Fruit fly (Drosophila melanogaster) whole organism, embryonic: Measurements from ENCODE around the gene Gart.

Experiments
- Bteb2 ChIP-seq: fragments of 200-800 bp; sonication (Bioruptor generic); optimal IDR thresholded peaks from 2 replicates; lab custom pipeline; 2016; ENCODE audit warnings: missing biosample characterization, missing genetic modification characterization
- CG11695 ChIP-seq: fragments of 200-800 bp; sonication (Bioruptor generic); IDR thresholded peaks from 3 replicates; pipeline ENCODE4 v1.3.6; 2022; ENCODE audit warnings: missing biosample characterization, missing genetic modification characterization
- CG12071 ChIP-seq: fragments of 200-800 bp; sonication (Bioruptor generic); optimal IDR thresholded peaks from 3 replicates; lab custom pipeline; 2018; ENCODE audit warnings: missing biosample characterization, mild to moderate bottlenecking, missing genetic modification characterization
- CG1233 ChIP-seq: fragments of 200-800 bp; sonication (Bioruptor generic); optimal IDR thresholded peaks from 4 replicates; lab custom pipeline; 2018; ENCODE audit warnings: missing biosample characterization, mild to moderate bottlenecking, missing genetic modification characterization
- CG12769 ChIP-seq: fragments of 200-800 bp; sonication (Bioruptor generic); optimal IDR thresholded peaks from 2 replicates; lab custom pipeline; 2019; ENCODE audit warnings: missing biosample characterization, mild to moderate bottlenecking, missing genetic modification characterization, moderate library complexity
- CG13123 ChIP-seq: fragments of 200-800 bp; sonication (Bioruptor generic); optimal IDR thresholded peaks from 2 replicates; lab custom pipeline; 2016; ENCODE audit warnings: missing biosample characterization, missing genetic modification characterization
- CG13624 ChIP-seq: fragments of 200-800 bp; sonication (Bioruptor generic); optimal IDR thresholded peaks from 2 replicates; lab custom pipeline; 2016; ENCODE audit warnings: missing biosample characterization, missing genetic modification characterization
- CG16815 ChIP-seq: fragments of 200-800 bp; sonication (Bioruptor generic); optimal IDR thresholded peaks from 3 replicates; lab custom pipeline; 2017; ENCODE audit warnings: missing biosample characterization, mild to moderate bottlenecking, missing genetic modification characterization
- CG17359 ChIP-seq: fragments of 200-800 bp; sonication (Bioruptor generic); optimal IDR thresholded peaks from 3 replicates; lab custom pipeline; 2018; ENCODE audit warnings: missing biosample characterization, mild to moderate bottlenecking, missing genetic modification characterization, moderate library complexity
- CG17385 ChIP-seq: fragments of 200-800 bp; sonication (Bioruptor generic); optimal IDR thresholded peaks from 3 replicates; lab custom pipeline; 2018; ENCODE audit warnings: missing biosample characterization, mild to moderate bottlenecking, missing genetic modification characterization
- CG17568 ChIP-seq: fragments of 200-800 bp; sonication (Bioruptor generic); optimal IDR thresholded peaks from 2 replicates; lab custom pipeline; 2018; ENCODE audit warnings: missing biosample characterization, mild to moderate bottlenecking, missing genetic modification characterization, moderate library complexity
- CG17612 ChIP-seq: fragments of 200-800 bp; sonication (Bioruptor generic); IDR thresholded peaks from 2 replicates; pipeline ENCODE4 v1.3.6; 2022; ENCODE audit warnings: missing biosample characterization, missing genetic modification characterization
- CG30020 ChIP-seq: fragments of 200-800 bp; optimal IDR thresholded peaks from 2 replicates; lab custom pipeline; 2019; ENCODE audit warnings: missing biosample characterization, mild to moderate bottlenecking, missing genetic modification characterization, moderate library complexity
- CG3407 ChIP-seq: fragments of 200-800 bp; sonication (Bioruptor generic); optimal IDR thresholded peaks from 2 replicates; lab custom pipeline; 2018; ENCODE audit warnings: missing biosample characterization, mild to moderate bottlenecking, missing genetic modification characterization
- CG34422 ChIP-seq: fragments of 200-800 bp; sonication (Bioruptor generic); IDR thresholded peaks from 3 replicates; pipeline ENCODE4 v1.3.6; 2022; ENCODE audit warnings: missing biosample characterization, missing genetic modification characterization
- CG3838 ChIP-seq: fragments of 200-800 bp; sonication (Bioruptor generic); optimal IDR thresholded peaks from 3 replicates; lab custom pipeline; 2016; ENCODE audit warnings: missing biosample characterization, missing genetic modification characterization
- CG5180 ChIP-seq: fragments of 200-800 bp; sonication (Bioruptor generic); optimal IDR thresholded peaks from 3 replicates; lab custom pipeline; 2017; ENCODE audit warnings: missing biosample characterization, missing genetic modification characterization, mild to moderate bottlenecking, moderate library complexity, missing genetic modification reagents
- CG5245 ChIP-seq: fragments of 200-800 bp; sonication (Bioruptor generic); optimal IDR thresholded peaks from 3 replicates; lab custom pipeline; 2016; ENCODE audit warnings: missing biosample characterization, missing genetic modification characterization
- CG6854 ChIP-seq: fragments of 200-800 bp; sonication (Bioruptor generic); optimal IDR thresholded peaks from 3 replicates; lab custom pipeline; 2017; ENCODE audit warnings: missing biosample characterization, mild to moderate bottlenecking, missing genetic modification characterization
- CG7556 ChIP-seq: fragments of 200-800 bp; sonication (Bioruptor generic); optimal IDR thresholded peaks from 2 replicates; lab custom pipeline; 2017; ENCODE audit warnings: missing biosample characterization, mild to moderate bottlenecking, missing genetic modification characterization
- CG9876 ChIP-seq: fragments of 200-800 bp; sonication (Bioruptor generic); optimal IDR thresholded peaks from 2 replicates; lab custom pipeline; 2016; ENCODE audit warnings: missing biosample characterization, missing genetic modification characterization
- D19B ChIP-seq: fragments of 200-800 bp; sonication (Bioruptor generic); optimal IDR thresholded peaks from 2 replicates; lab custom pipeline; 2017; ENCODE audit warnings: missing biosample characterization, mild to moderate bottlenecking, missing genetic modification characterization
- Dip2 ChIP-seq: fragments of 200-800 bp; sonication (Bioruptor generic); IDR thresholded peaks from 2 replicates; pipeline ENCODE4 v1.3.6; 2022; ENCODE audit warnings: missing biosample characterization, missing genetic modification characterization
- Eip74EF ChIP-seq, 2 experiments: fragments of 200-800 bp in 1 of 2; fragments of >200 bp in 1 of 2; sonication (Bioruptor generic) in 1 of 2; optimal IDR thresholded peaks; 2 replicates each; lab custom pipeline; 2017 to 2019; ENCODE audit warnings: missing biosample characterization in 2 of 2, missing genetic modification characterization in 2 of 2, mild to moderate bottlenecking in 1 of 2, moderate library complexity in 1 of 2
- HLH54F ChIP-seq: fragments of 200-800 bp; sonication (Bioruptor generic); optimal IDR thresholded peaks from 3 replicates; lab custom pipeline; 2016; ENCODE audit warnings: missing biosample characterization, missing genetic modification characterization
- Hmx ChIP-seq: fragments of 200-800 bp; sonication (Bioruptor generic); optimal IDR thresholded peaks from 2 replicates; lab custom pipeline; 2016; ENCODE audit warnings: missing biosample characterization, missing genetic modification characterization
- Hr78 ChIP-seq, 2 experiments: fragments of 200-800 bp in 1 of 2; fragments of >200 bp in 1 of 2; sonication (Bioruptor generic) in 1 of 2; optimal IDR thresholded peaks; 2 replicates each; lab custom pipeline; 2017 to 2019; ENCODE audit warnings: missing biosample characterization in 2 of 2, missing genetic modification characterization in 2 of 2, mild to moderate bottlenecking in 1 of 2, moderate library complexity in 1 of 2
- Mrtf ChIP-seq: fragments of 200-800 bp; sonication (Bioruptor generic); IDR thresholded peaks from 3 replicates; pipeline ENCODE4 v1.3.6; 2022; ENCODE audit warnings: missing biosample characterization, missing genetic modification characterization
- Myb ChIP-seq: fragments of 200-800 bp; sonication (Bioruptor generic); optimal IDR thresholded peaks from 2 replicates; lab custom pipeline; 2016; ENCODE audit warnings: missing biosample characterization, missing genetic modification characterization
- Pdp1 ChIP-seq, 2 experiments: fragments of 200-800 bp; sonication (Bioruptor generic); optimal IDR thresholded peaks; 3 replicates each; lab custom pipeline; 2016; ENCODE audit warnings: missing biosample characterization in 2 of 2, missing genetic modification characterization in 2 of 2, mild to moderate bottlenecking in 1 of 2, moderate library complexity in 1 of 2
- Ravus ChIP-seq: fragments of 200-800 bp; sonication (Bioruptor generic); IDR thresholded peaks from 2 replicates; pipeline ENCODE4 v1.3.6; 2022; ENCODE audit warnings: missing biosample characterization, missing genetic modification characterization
- Xbp1 ChIP-seq: fragments of 200-800 bp; sonication (Bioruptor generic); optimal IDR thresholded peaks from 3 replicates; lab custom pipeline; 2016; ENCODE audit warnings: missing biosample characterization, mild to moderate bottlenecking, missing genetic modification characterization
- crc ChIP-seq: fragments of 200-800 bp; sonication (Bioruptor generic); optimal IDR thresholded peaks from 2 replicates; lab custom pipeline; 2016; ENCODE audit warnings: missing biosample characterization, missing genetic modification characterization
- fd3F ChIP-seq: fragments of 200-800 bp; sonication (Bioruptor generic); optimal IDR thresholded peaks from 2 replicates; lab custom pipeline; 2018; ENCODE audit warnings: missing biosample characterization, mild to moderate bottlenecking, missing genetic modification characterization, moderate library complexity
- gem ChIP-seq: fragments of 200-800 bp; sonication (Bioruptor generic); optimal IDR thresholded peaks from 2 replicates; lab custom pipeline; 2019; ENCODE audit warnings: missing biosample characterization, mild to moderate bottlenecking, missing genetic modification characterization, moderate library complexity
- gsb-n ChIP-seq: fragments of 200-800 bp; sonication (Bioruptor generic); optimal IDR thresholded peaks from 3 replicates; lab custom pipeline; 2018; ENCODE audit warnings: missing biosample characterization, mild to moderate bottlenecking, missing genetic modification characterization
- inv ChIP-seq: fragments of 200-800 bp; sonication (Bioruptor generic); IDR thresholded peaks from 2 replicates; pipeline ENCODE4 v1.3.6; 2022; ENCODE audit warnings: missing biosample characterization, missing genetic modification characterization; ENCODE audit not compliant: partially characterized antibody
- jumu ChIP-seq: fragments of 200-800 bp; sonication (Bioruptor generic); optimal IDR thresholded peaks from 3 replicates; lab custom pipeline; 2016; ENCODE audit warnings: missing biosample characterization, missing genetic modification characterization
- kay ChIP-seq: fragments of 200-800 bp; sonication (Bioruptor generic); optimal IDR thresholded peaks from 2 replicates; lab custom pipeline; 2016; ENCODE audit warnings: missing biosample characterization, missing genetic modification characterization
- lola ChIP-seq, 3 experiments: fragments of >200 bp in 2 of 3; fragments of 200-800 bp in 1 of 3; sonication (Bioruptor generic) in 1 of 3; optimal IDR thresholded peaks; 2 replicates each; lab custom pipeline; 2017 to 2019; ENCODE audit warnings: missing biosample characterization in 3 of 3, missing genetic modification characterization in 3 of 3, mild to moderate bottlenecking in 1 of 3, moderate library complexity in 1 of 3
- lov ChIP-seq, 2 experiments: fragments of 200-800 bp in 1 of 2; fragments of >200 bp in 1 of 2; sonication (Bioruptor generic) in 1 of 2; IDR thresholded peaks in 1 of 2; optimal IDR thresholded peaks in 1 of 2; 2 replicates in 1 of 2; 3 replicates in 1 of 2; pipeline versions ENCODE4 v1.3.6 to Lab custom; 2017 to 2022; ENCODE audit warnings: missing biosample characterization in 1 of 2, missing genetic modification characterization in 1 of 2
- psq ChIP-seq: fragments of 200-800 bp; sonication (Bioruptor generic); optimal IDR thresholded peaks from 2 replicates; lab custom pipeline; 2017; ENCODE audit warnings: missing biosample characterization, missing genetic modification characterization
- ro ChIP-seq: fragments of 200-800 bp; sonication (Bioruptor generic); IDR thresholded peaks from 2 replicates; pipeline ENCODE4 v1.3.6; 2022; ENCODE audit warnings: missing biosample characterization, missing genetic modification characterization
- scrt ChIP-seq: fragments of 200-800 bp; sonication (Bioruptor generic); optimal IDR thresholded peaks from 2 replicates; lab custom pipeline; 2018; ENCODE audit warnings: missing biosample characterization, mild to moderate bottlenecking, missing genetic modification characterization, moderate library complexity
- sens ChIP-seq: fragments of 200-800 bp; sonication (Bioruptor generic); peaks from one replicate; lab custom pipeline; 2016; ENCODE audit warnings: missing biosample characterization, missing genetic modification characterization
- sna ChIP-seq: fragments of 200-800 bp; sonication (Bioruptor generic); IDR thresholded peaks from 2 replicates; pipeline ENCODE4 v1.3.6; 2022; ENCODE audit warnings: missing biosample characterization, missing genetic modification characterization; ENCODE audit not compliant: partially characterized antibody
- tgo ChIP-seq: fragments of 200-800 bp; sonication (Bioruptor generic); IDR thresholded peaks from 3 replicates; pipeline ENCODE4 v1.3.6; 2022; ENCODE audit warnings: missing biosample characterization, missing genetic modification characterization
- tx ChIP-seq: fragments of 200-800 bp; sonication (Bioruptor generic); optimal IDR thresholded peaks from 2 replicates; lab custom pipeline; 2016; ENCODE audit warnings: missing biosample characterization, missing genetic modification characterization

Gene Gart

dm6 chr2L:7056189-7056926, 32.7 kb upstream of the Gart start, which contains the start of gene Mnn1 (continued):
- TF ChIP-seq Pdp1 (GFP tag; optimal IDR thresholded peaks at IDR 0.05; lab: Kevin White, UChicago) (peak in 1 of 2 experiments; percentile 83), Mrtf (GFP tag; lab: Robert Waterston, UW) (no peak), kay (GFP tag; lab: Kevin White, UChicago) (no peak), CG3838 (GFP tag; lab: Kevin White, UChicago) (no peak), lola (GFP tag; optimal IDR thresholded peaks at IDR 0.05; lab: Kevin White, UChicago) (no peak), Hmx (GFP tag; lab: Kevin White, UChicago) (no peak), gem (tag; lab: Kevin White, UChicago) (no peak), CG11695 (GFP tag; lab: Robert Waterston, UW) (peak; percentile 58), scrt (GFP tag; lab: Kevin White, UChicago) (no peak), jumu (GFP tag; lab: Kevin White, UChicago) (peak; percentile 32), CG12769 (tag; lab: Kevin White, UChicago) (no peak), Ravus (GFP tag; lab: Robert Waterston, UW) (no peak), CG5180 (GFP tag; lab: Kevin White, UChicago) (no peak), crc (GFP tag; lab: Kevin White, UChicago) (no peak), Xbp1 (GFP tag; lab: Kevin White, UChicago) (peak; percentile 50), CG9876 (GFP tag; lab: Kevin White, UChicago) (no peak), tx (GFP tag; lab: Kevin White, UChicago) (peak; percentile 51), CG3407 (GFP tag; lab: Kevin White, UChicago) (no peak), Eip74EF (GFP tag; optimal IDR thresholded peaks at IDR 0.05; lab: Kevin White, UChicago) (no peak), CG13123 (GFP tag; lab: Kevin White, UChicago) (no peak), D19B (GFP tag; lab: Kevin White, UChicago) (no peak), CG17612 (GFP tag; lab: Robert Waterston, UW) (no peak), Myb (GFP tag; lab: Kevin White, UChicago) (peak; percentile 69), HLH54F (GFP tag; lab: Kevin White, UChicago) (peak; percentile 53), lov (optimal IDR thresholded peaks at IDR 0.05; lab: Kevin White, UChicago) (no peak), lov (GFP tag; IDR thresholded peaks at IDR 0.05; lab: Robert Waterston, UW) (0 out of 3 replicates have a peak, but pooled peaks have one; percentile 31), CG5245 (GFP tag; lab: Kevin White, UChicago) (peak; percentile 19), sens (peak; percentile 81), sna (peak; percentile 47; the same call in 1 of the 2 replicates), CG34422 (peak; percentile 87; the same call in 2 of the 3 replicates), ro (GFP tag; lab: Robert Waterston, UW) (no peak), CG13624 (GFP tag; lab: Kevin White, UChicago) (peak; percentile 98), CG17385 (GFP tag; lab: Kevin White, UChicago) (peak; percentile 46), CG30020 (tag; lab: Kevin White, UChicago) (no peak), Hr78 (GFP tag; optimal IDR thresholded peaks at IDR 0.05; lab: Kevin White, UChicago) (no peak), CG6854 (no peak), CG17568 (GFP tag; lab: Kevin White, UChicago) (no peak), gsb-n (tag; lab: Kevin White, UChicago) (no peak), CG16815 (GFP tag; lab: Kevin White, UChicago) (no peak), CG12071 (GFP tag; lab: Kevin White, UChicago) (no peak), Bteb2 (GFP tag; lab: Kevin White, UChicago) (peak; percentile 32), Dip2 (GFP tag; lab: Robert Waterston, UW) (no peak), psq (GFP tag; lab: Kevin White, UChicago) (no peak), CG1233 (GFP tag; lab: Kevin White, UChicago) (peak; percentile 39), CG7556 (peak; percentile 21), tgo (GFP tag; lab: Robert Waterston, UW) (no peak), fd3F (GFP tag; lab: Kevin White, UChicago) (no peak), CG17359 (tag; lab: Kevin White, UChicago) (peak; percentile 11), inv (no peak)
